Fruit fly (Drosophila melanogaster) whole organism, adult: ENCODE results near the gene CG14220.
A peak's percentile ranks its signal among the peaks of the same experiment; 100 is the strongest.

Experiments used
- CG11617 ChIP-seq: fragments of 200-800 bp; sonication (Bioruptor generic); optimal IDR thresholded peaks from 2 replicates; lab custom pipeline; 2017; ENCODE audit warnings: mild to moderate bottlenecking, missing biosample characterization, missing genetic modification reagents, missing genetic modification characterization
- CG12768 ChIP-seq: fragments of 200-800 bp; sonication (Bioruptor generic); optimal IDR thresholded peaks from 2 replicates; lab custom pipeline; 2017; ENCODE audit warnings: missing biosample characterization, missing genetic modification characterization, mild to moderate bottlenecking, moderate library complexity, missing genetic modification reagents
- CG14711 ChIP-seq: fragments of 200-800 bp; sonication (Bioruptor generic); optimal IDR thresholded peaks from 2 replicates; lab custom pipeline; 2018; ENCODE audit warnings: missing biosample characterization, mild to moderate bottlenecking, missing genetic modification characterization, moderate library complexity
- CG1620 ChIP-seq: fragments of 200-800 bp; sonication (Bioruptor generic); optimal IDR thresholded peaks from 2 replicates; lab custom pipeline; 2016; ENCODE audit warnings: missing biosample characterization, missing genetic modification characterization
- CG33017 ChIP-seq: fragments of 200-800 bp; sonication (Bioruptor generic); optimal IDR thresholded peaks from 2 replicates; lab custom pipeline; 2018; ENCODE audit warnings: missing biosample characterization, mild to moderate bottlenecking, missing genetic modification characterization, moderate library complexity
- CG5204 ChIP-seq: fragments of 200-800 bp; sonication (Bioruptor generic); optimal IDR thresholded peaks from 2 replicates; lab custom pipeline; 2016; ENCODE audit warnings: missing biosample characterization, missing genetic modification characterization
- CG7045 ChIP-seq: fragments of 200-800 bp; sonication (Bioruptor generic); optimal IDR thresholded peaks from 2 replicates; lab custom pipeline; 2017; ENCODE audit warnings: missing biosample characterization, mild to moderate bottlenecking, missing genetic modification characterization
- CG7101 ChIP-seq: fragments of 200-800 bp; sonication (Bioruptor generic); optimal IDR thresholded peaks from 2 replicates; lab custom pipeline; 2018; ENCODE audit warnings: missing biosample characterization, mild to moderate bottlenecking, missing genetic modification characterization, moderate library complexity
- Clk ChIP-seq: fragments of 200-800 bp; sonication (Bioruptor generic); optimal IDR thresholded peaks from 2 replicates; lab custom pipeline; 2017; ENCODE audit warnings: missing biosample characterization, missing genetic modification characterization
- Crg-1 ChIP-seq: fragments of 200-800 bp; sonication (Bioruptor generic); optimal IDR thresholded peaks from 2 replicates; lab custom pipeline; 2016; ENCODE audit warnings: missing biosample characterization, missing genetic modification characterization
- Hr96 ChIP-seq: fragments of 200-800 bp; sonication (Bioruptor generic); optimal IDR thresholded peaks from 2 replicates; lab custom pipeline; 2016; ENCODE audit warnings: missing biosample characterization, missing genetic modification characterization
- Mnt ChIP-seq: fragments of 200-800 bp; sonication (Bioruptor generic); optimal IDR thresholded peaks from 2 replicates; lab custom pipeline; 2016; ENCODE audit warnings: missing biosample characterization, mild to moderate bottlenecking, missing genetic modification characterization
- bab1 ChIP-seq: fragments of 200-800 bp; sonication (Bioruptor generic); optimal IDR thresholded peaks from 3 replicates; lab custom pipeline; 2019; ENCODE audit warnings: missing biosample characterization, mild to moderate bottlenecking, missing genetic modification characterization, moderate library complexity
- cic ChIP-seq: fragments of 200-800 bp; sonication (Bioruptor generic); optimal IDR thresholded peaks from 2 replicates; lab custom pipeline; 2017; ENCODE audit warnings: missing biosample characterization, mild to moderate bottlenecking, missing genetic modification characterization, moderate library complexity
- cnc ChIP-seq, 2 experiments: fragments of >200 bp; optimal IDR thresholded peaks; 2 replicates each; lab custom pipeline; 2017
- kay ChIP-seq: fragments of 200-800 bp; sonication (Bioruptor generic); peaks from one replicate; lab custom pipeline; 2016; ENCODE audit warnings: missing biosample characterization, missing genetic modification characterization, borderline replicate concordance
- ovo ChIP-seq: fragments of 200-800 bp; sonication (Bioruptor generic); optimal IDR thresholded peaks from 2 replicates; lab custom pipeline; 2016; ENCODE audit warnings: missing biosample characterization, missing genetic modification characterization
- pad ChIP-seq: fragments of 200-800 bp; sonication (Bioruptor generic); optimal IDR thresholded peaks from 3 replicates; lab custom pipeline; 2017; ENCODE audit warnings: missing biosample characterization, missing genetic modification characterization, mild to moderate bottlenecking, moderate library complexity, missing genetic modification reagents
- tj ChIP-seq: fragments of 200-800 bp; sonication (Bioruptor generic); optimal IDR thresholded peaks from 3 replicates; lab custom pipeline; 2017; ENCODE audit warnings: missing biosample characterization, mild to moderate bottlenecking, missing genetic modification characterization, moderate library complexity
- toe ChIP-seq: fragments of 200-800 bp; sonication (Bioruptor generic); optimal IDR thresholded peaks from 2 replicates; lab custom pipeline; 2016; ENCODE audit warnings: missing biosample characterization, missing genetic modification characterization

The CG14220 gene

dm6 chrX:19578908-19579647 lies 22.6 kb downstream of the CG14220 start:
- no peak for TF ChIP-seq kay (GFP tag; lab: Kevin White, UChicago)
- no peak for TF ChIP-seq cic (GFP tag; lab: Kevin White, UChicago)
- TF ChIP-seq CG7101 (tag; lab: Kevin White, UChicago), result peak; percentile 30
- TF ChIP-seq toe, result no peak
- TF ChIP-seq pad, result peak; percentile 31
- TF ChIP-seq CG1620, result no peak
- TF ChIP-seq CG11617, result peak; percentile 18
- TF ChIP-seq CG12768 (GFP tag; lab: Kevin White, UChicago), result no peak
- TF ChIP-seq bab1, result no peak
- TF ChIP-seq tj, result peak; percentile 41
- no peak for TF ChIP-seq CG5204 (GFP tag; lab: Kevin White, UChicago)
- no peak for TF ChIP-seq cnc (optimal IDR thresholded peaks at IDR 0.05; lab: Kevin White, UChicago)
- no peak for TF ChIP-seq ovo (GFP tag; lab: Kevin White, UChicago)
- no peak for TF ChIP-seq CG14711 (tag; lab: Kevin White, UChicago)
- TF ChIP-seq CG33017 (tag; lab: Kevin White, UChicago), result peak; percentile 2
- TF ChIP-seq Hr96, result peak; percentile 62
- no peak for TF ChIP-seq CG7045 (GFP tag; lab: Kevin White, UChicago)
- peak; percentile 26 for TF ChIP-seq Mnt (GFP tag; lab: Kevin White, UChicago)
- TF ChIP-seq Clk (GFP tag; lab: Kevin White, UChicago), result no peak
- TF ChIP-seq Crg-1 (GFP tag; lab: Kevin White, UChicago), result no peak

- TF ChIP-seq CG5204 (GFP tag; lab: Kevin White, UChicago) (no peak), Hr96 (no peak), CG33017 (tag; lab: Kevin White, UChicago) (no peak), CG1620 (no peak), CG7101 (tag; lab: Kevin White, UChicago) (no peak), cnc (optimal IDR thresholded peaks at IDR 0.05; lab: Kevin White, UChicago) (no peak), kay (GFP tag; lab: Kevin White, UChicago) (no peak), CG7045 (GFP tag; lab: Kevin White, UChicago) (no peak), CG14711 (tag; lab: Kevin White, UChicago) (no peak), Clk (GFP tag; lab: Kevin White, UChicago) (no peak), Mnt (GFP tag; lab: Kevin White, UChicago) (peak; percentile 80), toe (no peak), cic (GFP tag; lab: Kevin White, UChicago) (no peak), CG12768 (GFP tag; lab: Kevin White, UChicago) (peak; percentile 18), bab1 (no peak), CG11617 (peak; percentile 27), tj (peak; percentile 44), pad (peak; percentile 95), Crg-1 (GFP tag; lab: Kevin White, UChicago) (no peak), ovo (GFP tag; lab: Kevin White, UChicago) (peak; percentile 87)
Observed at dm6 chrX:19577940-19578632, 23.6 kb downstream of the CG14220 start.

DNA sequence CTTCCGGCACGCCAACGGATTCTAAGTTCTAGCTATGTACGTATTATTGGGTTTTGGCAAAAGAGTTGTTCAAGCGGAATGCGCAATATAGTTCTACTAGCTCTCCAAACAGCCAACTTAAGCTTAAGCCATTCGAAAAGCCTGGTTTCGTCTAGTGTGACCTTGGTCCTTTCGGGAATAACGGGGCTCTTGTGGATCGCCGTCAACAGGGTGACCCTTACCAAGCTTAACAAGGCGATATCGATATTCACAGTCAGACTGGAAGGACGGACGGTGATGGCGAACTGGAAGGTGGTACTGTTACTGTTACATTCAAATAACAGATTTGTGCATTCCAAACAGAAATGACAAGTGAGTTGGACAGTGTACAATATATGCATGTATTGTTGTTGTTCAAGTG lies 28.0 kb downstream of the CG14220 start:
- no peak for TF ChIP-seq toe
- no peak for TF ChIP-seq Clk (GFP tag; lab: Kevin White, UChicago)
- TF ChIP-seq pad, result peak; percentile 10
- no peak for TF ChIP-seq CG7101 (tag; lab: Kevin White, UChicago)
- TF ChIP-seq tj, result no peak
- TF ChIP-seq ovo (GFP tag; lab: Kevin White, UChicago), result peak; percentile 85
- no peak for TF ChIP-seq Mnt (GFP tag; lab: Kevin White, UChicago)
- TF ChIP-seq Crg-1 (GFP tag; lab: Kevin White, UChicago), result no peak
- TF ChIP-seq CG5204 (GFP tag; lab: Kevin White, UChicago), result no peak
- no peak for TF ChIP-seq CG7045 (GFP tag; lab: Kevin White, UChicago)
- TF ChIP-seq CG12768 (GFP tag; lab: Kevin White, UChicago), result no peak
- no peak for TF ChIP-seq CG1620
- no peak for TF ChIP-seq cnc (optimal IDR thresholded peaks at IDR 0.05; lab: Kevin White, UChicago)
- TF ChIP-seq Hr96, result no peak
- TF ChIP-seq kay (GFP tag; lab: Kevin White, UChicago), result no peak
- no peak for TF ChIP-seq CG14711 (tag; lab: Kevin White, UChicago)
- no peak for TF ChIP-seq bab1

DNA sequence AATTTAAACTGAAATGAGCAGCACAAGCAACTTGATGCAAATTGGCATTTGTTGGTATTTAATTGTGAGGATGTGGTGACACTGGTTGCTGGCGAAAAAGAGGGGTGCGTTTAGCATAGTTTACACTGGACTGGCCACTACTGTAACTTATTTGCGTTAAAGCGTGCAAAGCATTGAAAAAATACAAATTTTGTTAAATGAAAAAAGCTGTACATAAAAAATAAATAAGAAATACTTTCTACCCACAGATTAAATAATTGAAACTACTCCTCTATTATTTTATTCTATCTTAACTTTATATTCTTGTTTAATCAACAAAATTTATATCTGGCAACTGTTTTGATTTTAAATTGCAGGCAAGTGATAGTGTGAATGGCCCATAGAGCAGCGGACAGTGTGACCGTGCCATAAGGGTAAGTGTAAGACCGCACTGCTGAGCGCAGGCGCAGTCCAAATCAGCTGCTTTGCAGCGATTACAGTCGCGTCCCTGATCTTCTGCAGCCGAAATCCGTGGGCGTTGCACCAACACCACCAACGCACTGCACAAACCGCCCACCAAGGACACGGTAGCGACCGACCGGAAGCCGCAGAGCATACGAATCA lies 35.8 kb downstream of the CG14220 start, which contains the start of the genes Grip84 and car:
Grip84 (minus strand) TSS at position 51 of the 603 bp plus-strand sequence.
car (plus strand) TSS at position 306 of the 603 bp plus-strand sequence.
- no peak for TF ChIP-seq cnc (optimal IDR thresholded peaks at IDR 0.05; lab: Kevin White, UChicago)
- peak; percentile 35 for TF ChIP-seq tj
- TF ChIP-seq CG5204 (GFP tag; lab: Kevin White, UChicago), result no peak
- TF ChIP-seq CG11617, result peak; percentile 44
- no peak for TF ChIP-seq toe
- TF ChIP-seq pad, result peak; percentile 42
- TF ChIP-seq Clk (GFP tag; lab: Kevin White, UChicago), result no peak
- TF ChIP-seq CG7045 (GFP tag; lab: Kevin White, UChicago), result peak; percentile 54
- TF ChIP-seq CG14711 (tag; lab: Kevin White, UChicago), result peak; percentile 87
- no peak for TF ChIP-seq CG1620
- TF ChIP-seq cic (GFP tag; lab: Kevin White, UChicago), result no peak
- no peak for TF ChIP-seq kay (GFP tag; lab: Kevin White, UChicago)
- TF ChIP-seq bab1, result no peak
- TF ChIP-seq Crg-1 (GFP tag; lab: Kevin White, UChicago), result no peak
- no peak for TF ChIP-seq CG12768 (GFP tag; lab: Kevin White, UChicago)
- TF ChIP-seq Hr96, result no peak
- TF ChIP-seq Mnt (GFP tag; lab: Kevin White, UChicago), result peak; percentile 44
- peak; percentile 65 for TF ChIP-seq CG7101 (tag; lab: Kevin White, UChicago)
- TF ChIP-seq CG33017 (tag; lab: Kevin White, UChicago), result peak; percentile 14
- TF ChIP-seq ovo (GFP tag; lab: Kevin White, UChicago), result peak; percentile 7
